Worm (Caenorhabditis elegans) whole organism, late embryonic: Measurements from ENCODE around the gene srx-120.

Experiments used
- C08G9.2 ChIP-seq: sonication (generic microtip); optimal IDR thresholded peaks from 2 replicates; lab custom pipeline; 2016; ENCODE audit warnings: mild to moderate bottlenecking, missing genetic modification characterization, moderate library complexity, missing compliant biosample characterization
- C38D4.7 ChIP-seq: fragments of 200-800 bp; sonication (Bioruptor generic); optimal IDR thresholded peaks from 2 replicates; lab custom pipeline; 2018; ENCODE audit warnings: mild to moderate bottlenecking, missing genetic modification characterization, moderate library complexity, missing compliant biosample characterization
- F13H6.1 ChIP-seq: sonication (generic microtip); optimal IDR thresholded peaks from 2 replicates; lab custom pipeline; 2016; ENCODE audit warnings: missing genetic modification characterization, missing compliant biosample characterization
- T23F11.4 ChIP-seq: fragments of 200-800 bp; sonication (Bioruptor generic); optimal IDR thresholded peaks from 2 replicates; lab custom pipeline; 2018; ENCODE audit warnings: mild to moderate bottlenecking, missing genetic modification characterization, missing compliant biosample characterization
- ahr-1 ChIP-seq: sonication (generic microtip); optimal IDR thresholded peaks from 2 replicates; lab custom pipeline; 2016; ENCODE audit warnings: missing genetic modification characterization, missing compliant biosample characterization
- ceh-14 ChIP-seq: sonication (generic microtip); optimal IDR thresholded peaks from 2 replicates; lab custom pipeline; 2016; ENCODE audit warnings: missing genotype, missing genetic modification characterization, missing compliant biosample characterization
- ceh-18 ChIP-seq: sonication (generic microtip); optimal IDR thresholded peaks from 2 replicates; lab custom pipeline; 2016; ENCODE audit warnings: missing genetic modification characterization, missing compliant biosample characterization
- ceh-19 ChIP-seq: fragments of 200-800 bp; sonication (Bioruptor generic); optimal IDR thresholded peaks from 2 replicates; lab custom pipeline; 2018; ENCODE audit warnings: mild to moderate bottlenecking, missing genetic modification characterization, missing compliant biosample characterization
- ceh-22 ChIP-seq: sonication (generic microtip); optimal IDR thresholded peaks from 2 replicates; lab custom pipeline; 2017; ENCODE audit warnings: missing biosample characterization, missing genetic modification characterization
- ceh-30 ChIP-seq: fragments of 150-350 bp; optimal IDR thresholded peaks from 2 replicates; lab custom pipeline; 2014; ENCODE audit warnings: missing biosample characterization, missing genetic modification characterization
- ceh-31 ChIP-seq: sonication (generic microtip); optimal IDR thresholded peaks from 2 replicates; lab custom pipeline; 2016; ENCODE audit warnings: missing genetic modification characterization, missing compliant biosample characterization
- ceh-34 ChIP-seq: sonication (generic microtip); optimal IDR thresholded peaks from 2 replicates; lab custom pipeline; 2016; ENCODE audit warnings: mild to moderate bottlenecking, missing genetic modification characterization, missing compliant biosample characterization
- ceh-45 ChIP-seq: fragments of 200-800 bp; sonication (Bioruptor generic); IDR thresholded peaks from 2 replicates; pipeline ENCODE4 v1.3.6; 2022; ENCODE audit warnings: missing genetic modification reagents, missing genetic modification characterization, missing compliant biosample characterization
- ceh-48 ChIP-seq: sonication (generic microtip); optimal IDR thresholded peaks from 2 replicates; lab custom pipeline; 2016; ENCODE audit warnings: missing genetic modification characterization, inconsistent platforms, missing compliant biosample characterization
- ceh-6 ChIP-seq: fragments of 200-800 bp; sonication (Bioruptor generic); optimal IDR thresholded peaks from 2 replicates; lab custom pipeline; 2018; ENCODE audit warnings: mild to moderate bottlenecking, missing genetic modification characterization, missing compliant biosample characterization
- dve-1 ChIP-seq: sonication (generic microtip); optimal IDR thresholded peaks from 2 replicates; lab custom pipeline; 2017; ENCODE audit warnings: antibody characterized with exemption, mild to moderate bottlenecking, missing genetic modification characterization, missing compliant biosample characterization
- elt-2 ChIP-seq: sonication (generic microtip); optimal IDR thresholded peaks from 2 replicates; lab custom pipeline; 2016; ENCODE audit warnings: missing genetic modification reagents, missing genetic modification characterization, missing compliant biosample characterization
- hlh-13 ChIP-seq: fragments of 200-800 bp; sonication (Bioruptor generic); optimal IDR thresholded peaks from 2 replicates; lab custom pipeline; 2018; ENCODE audit warnings: mild to moderate bottlenecking, missing genetic modification characterization, missing compliant biosample characterization
- hlh-6 ChIP-seq: sonication (generic microtip); optimal IDR thresholded peaks from 2 replicates; lab custom pipeline; 2016; ENCODE audit warnings: missing genotype, missing genetic modification characterization, missing compliant biosample characterization
- hlh-8 ChIP-seq: sonication (generic microtip); optimal IDR thresholded peaks from 2 replicates; lab custom pipeline; 2016; ENCODE audit warnings: missing genotype, missing genetic modification characterization, missing compliant biosample characterization
- madf-2 ChIP-seq: sonication (generic microtip); optimal IDR thresholded peaks from 2 replicates; lab custom pipeline; 2017; ENCODE audit warnings: missing genetic modification characterization, missing compliant biosample characterization
- nhr-11 ChIP-seq: fragments of 150-350 bp; optimal IDR thresholded peaks from 2 replicates; lab custom pipeline; 2014; ENCODE audit warnings: missing biosample characterization, missing genetic modification characterization
- npax-4 ChIP-seq: sonication (generic microtip); optimal IDR thresholded peaks from 2 replicates; lab custom pipeline; 2016; ENCODE audit warnings: missing genetic modification characterization, missing compliant biosample characterization
- odd-2 ChIP-seq: sonication (generic microtip); optimal IDR thresholded peaks from 2 replicates; lab custom pipeline; 2017; ENCODE audit warnings: antibody characterized with exemption, mild to moderate bottlenecking, missing genetic modification characterization, missing compliant biosample characterization
- pat-9 ChIP-seq: fragments of 200-800 bp; sonication (Bioruptor generic); optimal IDR thresholded peaks from 2 replicates; lab custom pipeline; 2018; ENCODE audit warnings: mild to moderate bottlenecking, missing genetic modification characterization, moderate library complexity, missing compliant biosample characterization
- pha-2 ChIP-seq: sonication (generic microtip); optimal IDR thresholded peaks from 2 replicates; lab custom pipeline; 2017; ENCODE audit warnings: mild to moderate bottlenecking, missing genetic modification characterization, missing compliant biosample characterization
- pha-4 ChIP-seq: fragments of 150-350 bp; optimal IDR thresholded peaks from 2 replicates; lab custom pipeline; 2018; ENCODE audit warnings: missing biosample characterization, missing genetic modification reagents, missing genetic modification characterization
- ref-2 ChIP-seq: sonication (generic microtip); optimal IDR thresholded peaks from 2 replicates; lab custom pipeline; 2016; ENCODE audit warnings: missing genetic modification characterization, missing compliant biosample characterization
- rnt-1 ChIP-seq: sonication (generic microtip); optimal IDR thresholded peaks from 2 replicates; lab custom pipeline; 2016; ENCODE audit warnings: missing genetic modification characterization, missing compliant biosample characterization
- sdc-2 ChIP-seq: sonication (generic microtip); optimal IDR thresholded peaks from 2 replicates; lab custom pipeline; 2016; ENCODE audit warnings: missing genotype, missing genetic modification characterization, missing compliant biosample characterization
- sox-2 ChIP-seq: fragments of 200-800 bp; sonication (Bioruptor generic); IDR thresholded peaks from 2 replicates; pipeline ENCODE4 v1.3.6; 2022; ENCODE audit warnings: missing genetic modification reagents, missing genetic modification characterization, missing compliant biosample characterization
- sox-4 ChIP-seq: sonication (generic microtip); optimal IDR thresholded peaks from 2 replicates; lab custom pipeline; 2017; ENCODE audit warnings: mild to moderate bottlenecking, missing genetic modification characterization, inconsistent platforms, missing compliant biosample characterization
- syd-9 ChIP-seq: sonication (generic microtip); optimal IDR thresholded peaks from 2 replicates; lab custom pipeline; 2016; ENCODE audit warnings: mild to moderate bottlenecking, missing genetic modification characterization, moderate library complexity, missing compliant biosample characterization
- tbx-7 ChIP-seq: sonication (generic microtip); optimal IDR thresholded peaks from 2 replicates; lab custom pipeline; 2016; ENCODE audit warnings: missing genotype, missing genetic modification characterization, missing compliant biosample characterization
- unc-42 ChIP-seq: sonication (generic microtip); optimal IDR thresholded peaks from 2 replicates; lab custom pipeline; 2016; ENCODE audit warnings: missing genotype, missing genetic modification characterization, missing compliant biosample characterization
- ztf-16 ChIP-seq: sonication (generic microtip); optimal IDR thresholded peaks from 2 replicates; lab custom pipeline; 2017; ENCODE audit warnings: missing genetic modification characterization, missing compliant biosample characterization

The srx-120 gene

ce11 chrII:12550940-12551339, 19.9 kb downstream of the srx-120 start:
- TF ChIP-seq ceh-48 (tag; lab: Kevin White, UChicago) (no peak), ztf-16 (no peak), sdc-2 (tag; lab: Kevin White, UChicago) (peak; percentile 97), hlh-13 (no peak)
- TF ChIP-seq, all 69 proteins: peak for 1

ce11 chrII:12555579-12555978, 24.5 kb downstream of the srx-120 start, which contains the start of gene F49C5.11:
TSS of gene F49C5.11 (plus strand) at chrII:12555879.
- no peak for TF ChIP-seq ceh-14
- no peak for TF ChIP-seq ceh-31 (tag; lab: Kevin White, UChicago)
- TF ChIP-seq ceh-30 (tag; lab: Kevin White, UChicago), result no peak
- TF ChIP-seq C38D4.7 (GFP tag; lab: Kevin White, UChicago), result no peak
- TF ChIP-seq F13H6.1, result no peak
- TF ChIP-seq dve-1, result no peak
- TF ChIP-seq pat-9 (tag; lab: Kevin White, UChicago), result no peak
- TF ChIP-seq sdc-2 (tag; lab: Kevin White, UChicago), result no peak
- no peak for TF ChIP-seq ceh-19 (GFP tag; lab: Kevin White, UChicago)
- no peak for TF ChIP-seq npax-4 (tag; lab: Kevin White, UChicago)
- TF ChIP-seq elt-2 (tag; lab: Kevin White, UChicago), result no peak
- TF ChIP-seq ahr-1, result no peak
- no peak for TF ChIP-seq sox-4 (tag; lab: Kevin White, UChicago)
- no peak for TF ChIP-seq ztf-16
- no peak for TF ChIP-seq ceh-6
- no peak for TF ChIP-seq rnt-1 (tag; lab: Kevin White, UChicago)
- TF ChIP-seq, all 69 proteins: peak for 0

- TF ChIP-seq pha-2 (tag; lab: Kevin White, UChicago), result no peak
These were observed 29.2 kb downstream of the srx-120 start, which contains the start of gene F49C5.12 for ce11 chrII:12560210-12560609. TSS of gene F49C5.12 (minus strand) at chrII:12560310.

ce11 chrII:12565851-12566250, 34.8 kb downstream of the srx-120 start, which contains the start of gene F49C5.7:
TSS of gene F49C5.7 (plus strand) at chrII:12566151.
- TF ChIP-seq hlh-13, result no peak
- no peak for TF ChIP-seq ceh-45 (GFP tag; lab: Robert Waterston, UW)
- no peak for TF ChIP-seq C38D4.7 (GFP tag; lab: Kevin White, UChicago)
- no peak for TF ChIP-seq npax-4 (tag; lab: Kevin White, UChicago)
- no peak for TF ChIP-seq hlh-6
- TF ChIP-seq ceh-14, result no peak
- TF ChIP-seq ceh-22 (tag; lab: Kevin White, UChicago), result no peak
- no peak for TF ChIP-seq odd-2 (tag; lab: Kevin White, UChicago)
- no peak for TF ChIP-seq nhr-11 (tag; lab: Kevin White, UChicago)
- TF ChIP-seq hlh-8, result no peak
- no peak for TF ChIP-seq sdc-2 (tag; lab: Kevin White, UChicago)
- no peak for TF ChIP-seq pha-4 (tag; lab: Kevin White, UChicago)
- no peak for TF ChIP-seq unc-42 (tag; lab: Kevin White, UChicago)
- no peak for TF ChIP-seq pat-9 (tag; lab: Kevin White, UChicago)
- no peak for TF ChIP-seq T23F11.4
- TF ChIP-seq, all 69 proteins: peak for 0

ce11 chrII:12570523-12570922, 39.5 kb downstream of the srx-120 start, which contains the start of gene Y38E10A.1:
TSS of gene Y38E10A.1 (minus strand) at chrII:12570623.
- TF ChIP-seq pha-2 (tag; lab: Kevin White, UChicago), result no peak
- TF ChIP-seq ceh-34 (tag; lab: Kevin White, UChicago), result no peak

ce11 chrII:12572760-12573159, 41.7 kb downstream of the srx-120 start, which contains the start of gene Y38E10A.35:
TSS of gene Y38E10A.35 (minus strand) at chrII:12572860.
- TF ChIP-seq tbx-7 (tag; lab: Kevin White, UChicago) (no peak), ref-2 (tag; lab: Kevin White, UChicago) (no peak), T23F11.4 (no peak), dve-1 (no peak), C08G9.2 (tag; lab: Kevin White, UChicago) (no peak), ceh-18 (tag; lab: Kevin White, UChicago) (no peak), sox-2 (no peak), madf-2 (no peak), syd-9 (no peak), ceh-6 (no peak)
